Worm (Caenorhabditis elegans): ENCODE data around the gene him-17.

DNA sequence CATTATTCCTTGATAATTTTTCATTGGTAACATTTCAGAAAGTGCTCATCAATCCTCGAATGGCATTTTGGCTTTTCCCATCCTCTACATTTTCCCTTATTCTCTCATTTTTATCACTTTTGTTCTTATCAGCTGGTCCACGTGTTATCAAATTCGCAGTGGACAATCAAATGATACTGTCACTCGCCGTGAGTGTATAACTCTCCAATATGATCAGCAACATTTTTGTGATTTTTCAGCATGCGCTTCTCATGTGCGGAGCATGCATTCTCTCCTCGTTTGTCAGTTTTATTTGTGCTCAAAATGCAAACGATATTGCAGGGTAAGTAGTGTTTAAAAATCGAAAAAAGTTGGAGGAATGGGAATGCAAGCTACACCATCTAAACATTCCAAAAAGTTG lies 36.1 kb downstream of the him-17 start:
- TF ChIP-seq aly-2 (tag; optimal IDR thresholded peaks at IDR 0.05): no peak
- TF ChIP-seq rbr-2 (tag; optimal IDR thresholded peaks at IDR 0.05): no peak
- no peak for TF ChIP-seq lin-39 (tag; optimal IDR thresholded peaks at IDR 0.05)

Measured in whole organism, L4 larva.